Worm (Caenorhabditis elegans) whole organism, L4 larva: ENCODE measurements around the gene F36H1.12.

Experiments
- F44E2.7 ChIP-seq: fragments of 200-800 bp; sonication (Bioruptor generic); IDR thresholded peaks from 2 replicates; pipeline ENCODE4 v2.1.2; 2022; ENCODE audit warnings: missing genetic modification characterization, missing compliant biosample characterization
- T26A8.4 ChIP-seq: fragments of 200-800 bp; sonication (Bioruptor generic); IDR thresholded peaks from 2 replicates; pipeline ENCODE4 v1.3.6; 2022; ENCODE audit warnings: missing genetic modification characterization, missing compliant biosample characterization
- Y75B8A.6 ChIP-seq: fragments of 200-800 bp; sonication (Bioruptor generic); IDR thresholded peaks from 2 replicates; pipeline ENCODE4 v1.3.6; 2022; ENCODE audit warnings: missing genetic modification reagents, missing genetic modification characterization, missing compliant biosample characterization
- aha-1 ChIP-seq: fragments of 150-350 bp; peaks from one replicate; lab custom pipeline; 2014; ENCODE audit warnings: missing biosample characterization, missing genetic modification characterization
- ama-1 ChIP-seq: fragments of 150-350 bp; optimal IDR thresholded peaks from 2 replicates; lab custom pipeline; 2014; ENCODE audit warnings: inconsistent platforms, mixed read lengths
- arid-1 ChIP-seq: fragments of 200-800 bp; sonication (Bioruptor generic); conservative IDR thresholded peaks from 2 replicates; pipeline ENCODE4 v1.3.6; 2022; ENCODE audit warnings: missing genetic modification reagents, missing genetic modification characterization, missing compliant biosample characterization
- attf-4 ChIP-seq: sonication (generic microtip); optimal IDR thresholded peaks from 3 replicates; lab custom pipeline; 2017; ENCODE audit warnings: missing biosample characterization, missing genetic modification characterization
- ceh-82 ChIP-seq: sonication (generic microtip); optimal IDR thresholded peaks from 2 replicates; lab custom pipeline; 2017; ENCODE audit warnings: missing biosample characterization, missing genetic modification characterization
- ces-1 ChIP-seq: fragments of 150-350 bp; sonication (generic microtip); optimal IDR thresholded peaks from 4 replicates; lab custom pipeline; 2014; ENCODE audit warnings: missing biosample characterization, missing genetic modification reagents, missing genetic modification characterization
- daf-12 ChIP-seq: fragments of 150-350 bp; optimal IDR thresholded peaks from 2 replicates; lab custom pipeline; 2014; ENCODE audit warnings: missing biosample characterization, missing genetic modification reagents, missing genetic modification characterization
- daf-16 ChIP-seq, 3 experiments: sonication (generic microtip); optimal IDR thresholded peaks; 2 replicates each; lab custom pipeline; 2016 to 2017; ENCODE audit warnings: missing genetic modification characterization in 3 of 3, missing genetic modification reagents in 3 of 3, mild to moderate bottlenecking in 2 of 3, missing compliant biosample characterization in 2 of 3, missing biosample characterization in 1 of 3, moderate library complexity in 1 of 3
- daf-19 ChIP-seq: fragments of 200-800 bp; sonication (Bioruptor generic); conservative IDR thresholded peaks from 2 replicates; pipeline ENCODE4 v1.3.6; 2022; ENCODE audit warnings: missing genetic modification characterization, missing compliant biosample characterization
- dmd-8 ChIP-seq: fragments of 200-800 bp; sonication (Bioruptor generic); IDR thresholded peaks from 2 replicates; pipeline ENCODE4 v1.3.6; 2022; ENCODE audit warnings: missing genetic modification characterization, missing compliant biosample characterization
- dmd-9 ChIP-seq: fragments of 200-800 bp; sonication (Bioruptor generic); IDR thresholded peaks from 2 replicates; pipeline ENCODE4 v1.3.6; 2022; ENCODE audit warnings: missing genetic modification reagents, missing genetic modification characterization, missing compliant biosample characterization
- dpl-1 ChIP-seq: fragments of 150-350 bp; optimal IDR thresholded peaks from 2 replicates; lab custom pipeline; 2014; ENCODE audit warnings: missing biosample characterization, missing genetic modification reagents, missing genetic modification characterization
- egl-43 ChIP-seq: fragments of 200-800 bp; sonication (Bioruptor generic); IDR thresholded peaks from 2 replicates; pipeline ENCODE4 v1.3.6; 2022; ENCODE audit warnings: missing genetic modification reagents, missing genetic modification characterization, missing compliant biosample characterization
- hlh-11 ChIP-seq: fragments of 200-800 bp; sonication (Bioruptor generic); optimal IDR thresholded peaks from 2 replicates; lab custom pipeline; 2018; ENCODE audit warnings: mild to moderate bottlenecking, missing genetic modification characterization, missing compliant biosample characterization
- hlh-30 ChIP-seq: sonication (generic microtip); optimal IDR thresholded peaks from 2 replicates; lab custom pipeline; 2017; ENCODE audit warnings: antibody characterized with exemption, mild to moderate bottlenecking, missing genetic modification characterization, missing compliant biosample characterization; ENCODE audit not compliant: insufficient read depth
- lim-7 ChIP-seq: fragments of 200-800 bp; sonication (Bioruptor generic); IDR thresholded peaks from 2 replicates; pipeline ENCODE4 v1.3.6; 2022; ENCODE audit warnings: missing genetic modification characterization, missing compliant biosample characterization
- lin-1 ChIP-seq: fragments of 200-800 bp; sonication (Bioruptor generic); IDR thresholded peaks from 2 replicates; pipeline ENCODE4 v1.3.6; 2022; ENCODE audit warnings: missing genetic modification reagents, missing genetic modification characterization, missing compliant biosample characterization
- lin-38 ChIP-seq: fragments of 200-800 bp; sonication (Bioruptor generic); IDR thresholded peaks from 2 replicates; pipeline ENCODE4 v1.3.6; 2022; ENCODE audit warnings: missing genetic modification reagents, missing genetic modification characterization, missing compliant biosample characterization
- lir-3 ChIP-seq: sonication (generic microtip); optimal IDR thresholded peaks from 2 replicates; lab custom pipeline; 2016; ENCODE audit warnings: mild to moderate bottlenecking, missing genetic modification characterization, missing compliant biosample characterization
- mdt-29 ChIP-seq: fragments of 200-800 bp; sonication (Bioruptor generic); IDR thresholded peaks from 2 replicates; pipeline ENCODE4 v1.3.6; 2022; ENCODE audit warnings: missing genetic modification reagents, missing genetic modification characterization, missing compliant biosample characterization
- nhr-10 ChIP-seq: fragments of 150-350 bp; optimal IDR thresholded peaks from 2 replicates; lab custom pipeline; 2014; ENCODE audit warnings: missing biosample characterization, missing genetic modification characterization
- nhr-11 ChIP-seq: fragments of 150-350 bp; optimal IDR thresholded peaks from 2 replicates; lab custom pipeline; 2014; ENCODE audit warnings: missing biosample characterization, missing genetic modification characterization
- nhr-237 ChIP-seq: sonication (generic microtip); optimal IDR thresholded peaks from 2 replicates; lab custom pipeline; 2017; ENCODE audit warnings: missing biosample characterization, missing genetic modification characterization
- nhr-28 ChIP-seq: fragments of 150-350 bp; optimal IDR thresholded peaks from 2 replicates; lab custom pipeline; 2014; ENCODE audit warnings: missing biosample characterization, missing genetic modification characterization
- nhr-48 ChIP-seq: sonication (generic microtip); optimal IDR thresholded peaks from 2 replicates; lab custom pipeline; 2016; ENCODE audit warnings: mild to moderate bottlenecking, missing genetic modification characterization, missing compliant biosample characterization
- nhr-6 ChIP-seq: fragments of 150-350 bp; optimal IDR thresholded peaks from 2 replicates; lab custom pipeline; 2014; ENCODE audit warnings: missing biosample characterization, missing genetic modification characterization
- nhr-76 ChIP-seq: fragments of 150-350 bp; optimal IDR thresholded peaks from 2 replicates; lab custom pipeline; 2014; ENCODE audit warnings: missing biosample characterization, missing genetic modification characterization
- rbr-2 ChIP-seq: sonication (generic microtip); optimal IDR thresholded peaks from 2 replicates; lab custom pipeline; 2016; ENCODE audit warnings: missing genotype, missing genetic modification characterization, missing compliant biosample characterization
- sdz-12 ChIP-seq: fragments of 200-800 bp; sonication (Bioruptor generic); optimal IDR thresholded peaks from 2 replicates; lab custom pipeline; 2018; ENCODE audit warnings: mild to moderate bottlenecking, missing genetic modification characterization, missing compliant biosample characterization
- set-16 ChIP-seq: fragments of 200-800 bp; sonication (Bioruptor generic); IDR thresholded peaks from 2 replicates; pipeline ENCODE4 v1.3.6; 2022; ENCODE audit warnings: missing genetic modification reagents, missing genetic modification characterization, missing compliant biosample characterization
- tag-97 ChIP-seq: fragments of 200-800 bp; sonication (Bioruptor generic); IDR thresholded peaks from 2 replicates; pipeline ENCODE4 v1.3.6; 2022; ENCODE audit warnings: missing genetic modification characterization, missing compliant biosample characterization
- unc-39 ChIP-seq: sonication (generic microtip); optimal IDR thresholded peaks from 2 replicates; lab custom pipeline; 2017; ENCODE audit warnings: missing biosample characterization, missing genetic modification characterization
- unc-62 ChIP-seq, 3 experiments: fragments of 150-350 bp in 1 of 3; sonication (generic microtip); optimal IDR thresholded peaks in 2 of 3; peaks in 1 of 3; 1 replicate in 1 of 3; 2 replicates in 2 of 3; lab custom pipeline; 2014 to 2017; ENCODE audit warnings: missing biosample characterization in 3 of 3, missing genetic modification characterization in 3 of 3, missing genetic modification reagents in 3 of 3, missing genotype in 1 of 3
- zfp-2 ChIP-seq: sonication (generic microtip); optimal IDR thresholded peaks from 2 replicates; lab custom pipeline; 2016; ENCODE audit warnings: mild to moderate bottlenecking, missing genetic modification characterization, missing compliant biosample characterization
- zfp-3 ChIP-seq: fragments of 200-800 bp; sonication (Bioruptor generic); conservative IDR thresholded peaks from 2 replicates; pipeline ENCODE4 v1.3.6; 2022; ENCODE audit warnings: missing genetic modification reagents, missing genetic modification characterization, missing compliant biosample characterization
- zip-2 ChIP-seq: fragments of 150-350 bp; optimal IDR thresholded peaks from 2 replicates; lab custom pipeline; 2014; ENCODE audit warnings: missing biosample characterization, missing genetic modification characterization

The F36H1.12 gene

DNA sequence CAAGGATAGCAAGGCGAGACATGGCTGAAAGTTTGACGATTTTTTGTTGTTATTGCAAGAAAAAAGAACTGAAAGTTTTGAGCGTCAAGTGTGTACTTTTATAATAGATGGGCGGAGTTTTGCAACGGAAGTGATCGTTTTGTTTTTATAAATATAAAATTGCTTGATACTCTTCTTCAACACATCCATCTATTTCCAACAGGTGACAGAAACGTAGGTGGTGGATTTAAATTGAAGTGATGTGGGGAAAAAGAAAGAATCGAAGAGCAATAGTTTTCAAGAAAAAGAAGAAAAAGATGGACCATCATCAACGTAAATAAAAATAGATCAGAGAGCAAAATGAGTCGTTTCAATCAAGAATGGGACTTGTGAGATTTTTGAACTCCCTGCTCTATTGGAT is 13.5 kb upstream of the F36H1.12 start, which contains the start of gene ttr-17:
Gene ttr-17, minus strand, starts transcription at position 24 of the 400 bp plus-strand sequence.
- no peak for TF ChIP-seq lir-3 (tag; lab: Kevin White, UChicago)
- TF ChIP-seq daf-16 (GFP tag; optimal IDR thresholded peaks at IDR 0.05; lab: Kevin White, UChicago): peak in 1 of 2 experiments; percentile 83
- TF ChIP-seq daf-16 (tag; optimal IDR thresholded peaks at IDR 0.05; lab: Kevin White, UChicago): no peak
- no peak for TF ChIP-seq zfp-2 (tag; lab: Kevin White, UChicago)
- no peak for TF ChIP-seq lin-38 (GFP tag; lab: Robert Waterston, UW)
- no peak for TF ChIP-seq ceh-82 (tag; lab: Kevin White, UChicago)
- no peak for TF ChIP-seq nhr-237 (tag; lab: Kevin White, UChicago)
- TF ChIP-seq, all 104 proteins: peak for 1

DNA sequence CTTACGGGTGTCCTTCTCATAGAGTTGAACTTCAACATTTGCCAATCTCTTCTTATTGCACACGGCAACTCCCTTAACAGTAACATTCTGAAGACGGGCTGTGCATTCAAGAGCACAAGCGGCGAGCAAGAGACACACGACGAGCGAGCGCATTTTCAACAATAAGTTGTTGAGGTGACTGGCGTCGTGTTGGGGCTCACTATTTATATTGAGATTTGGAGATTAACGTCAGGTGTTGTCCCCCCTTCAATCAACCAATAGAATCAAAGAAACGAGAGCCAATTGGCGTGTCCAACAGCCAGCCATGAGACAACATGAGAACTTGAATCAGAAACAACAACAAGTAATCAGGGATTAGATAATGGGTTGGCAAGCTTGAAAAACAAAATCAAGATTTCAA is 10.5 kb upstream of the F36H1.12 start, which contains the start of gene ttr-16:
Gene ttr-16, minus strand, starts transcription at position 176 of the 400 bp plus-strand sequence.
- no peak for TF ChIP-seq Y75B8A.6
- TF ChIP-seq nhr-11 (tag; lab: Kevin White, UChicago): peak; percentile 67
- peak; percentile 57 for TF ChIP-seq ama-1
- TF ChIP-seq dmd-8 (GFP tag; lab: Robert Waterston, UW): no peak
- no peak for TF ChIP-seq daf-12 (tag; lab: Kevin White, UChicago)
- no peak for TF ChIP-seq lim-7
- TF ChIP-seq attf-4 (tag; lab: Kevin White, UChicago): no peak
- TF ChIP-seq nhr-76 (tag; lab: Kevin White, UChicago): no peak
- TF ChIP-seq zip-2 (tag; lab: Kevin White, UChicago): no peak
- no peak for TF ChIP-seq unc-39 (tag; lab: Kevin White, UChicago)
- TF ChIP-seq F44E2.7 (GFP tag; lab: Robert Waterston, UW): no peak
- TF ChIP-seq nhr-48: no peak
- peak in 1 of 2 experiments; percentile 91 for TF ChIP-seq daf-16 (GFP tag; optimal IDR thresholded peaks at IDR 0.05; lab: Kevin White, UChicago)
- no peak for TF ChIP-seq daf-16 (tag; optimal IDR thresholded peaks at IDR 0.05; lab: Kevin White, UChicago)

DNA sequence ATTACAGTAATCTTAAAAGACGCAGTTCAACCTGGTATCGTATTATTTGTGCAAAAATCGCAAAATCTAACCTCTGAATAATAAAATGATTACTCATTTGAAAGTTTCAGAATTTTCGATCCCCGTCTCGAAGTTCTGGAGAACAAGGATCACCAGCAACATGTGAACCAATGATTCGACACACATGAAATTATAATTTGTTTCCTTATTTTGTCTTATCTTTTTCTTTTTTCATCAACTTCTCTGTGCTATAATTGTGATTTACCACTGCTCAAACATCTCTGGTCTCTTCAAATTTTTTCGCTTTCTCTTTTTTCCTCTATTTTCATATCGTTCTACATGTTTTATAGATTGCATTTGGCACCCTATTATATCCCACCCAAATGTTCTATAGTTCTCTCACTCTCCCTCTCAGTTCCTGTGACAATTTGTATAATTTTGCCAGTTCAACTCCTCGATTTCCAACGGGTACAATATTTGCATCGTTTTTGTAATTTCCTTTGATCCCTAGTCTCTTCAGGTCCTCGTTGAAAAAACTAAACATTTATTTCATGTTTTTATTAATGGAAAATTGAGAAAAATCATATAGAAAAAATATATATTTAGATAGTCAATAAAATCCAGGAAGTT is 9.6 kb upstream of the F36H1.12 start:
- TF ChIP-seq unc-62 (GFP tag; optimal IDR thresholded peaks at IDR 0.05 in 1 of 2; lab: Kevin White, UChicago): peak in 1 of 2 experiments; percentile 94
- TF ChIP-seq unc-62 (tag; optimal IDR thresholded peaks at IDR 0.05; lab: Kevin White, UChicago): no peak
- peak; percentile 66; the same call in 1 of the 2 replicates for TF ChIP-seq T26A8.4 (GFP tag; lab: Robert Waterston, UW)
- TF ChIP-seq egl-43 (GFP tag; lab: Robert Waterston, UW): no peak
- TF ChIP-seq hlh-11 (tag; lab: Kevin White, UChicago): no peak
- TF ChIP-seq dmd-9 (GFP tag; lab: Robert Waterston, UW): no peak
- TF ChIP-seq ama-1: peak; percentile 48
- TF ChIP-seq lin-1 (GFP tag; lab: Robert Waterston, UW): no peak
- TF ChIP-seq daf-16 (GFP tag; optimal IDR thresholded peaks at IDR 0.05; lab: Kevin White, UChicago): peak in 1 of 2 experiments; percentile 78
- no peak for TF ChIP-seq daf-16 (tag; optimal IDR thresholded peaks at IDR 0.05; lab: Kevin White, UChicago)
- no peak for TF ChIP-seq nhr-6 (tag; lab: Kevin White, UChicago)

DNA sequence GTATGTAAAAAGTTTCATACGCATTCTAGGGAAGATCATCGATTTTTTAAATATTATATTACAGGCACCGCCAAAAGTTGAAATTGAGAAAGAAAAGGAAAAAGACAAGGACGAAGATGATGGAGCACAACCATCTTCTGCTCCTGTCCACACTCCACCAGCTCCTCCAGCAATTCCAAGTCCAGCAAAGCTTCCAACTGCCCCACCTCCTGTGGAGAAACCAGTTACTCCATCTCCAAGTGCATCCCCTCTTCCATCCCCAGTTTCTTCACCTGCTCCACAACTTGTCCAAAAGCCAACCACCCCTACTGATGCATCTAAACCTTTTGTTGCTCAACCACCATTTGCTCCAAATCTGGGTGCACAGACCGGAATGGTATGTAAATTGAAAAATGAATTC is 1.5 kb downstream of the F36H1.12 start:
- TF ChIP-seq unc-62 (GFP tag; optimal IDR thresholded peaks at IDR 0.05 in 1 of 2; lab: Kevin White, UChicago) (peak in 1 of 2 experiments; percentile 91), unc-62 (tag; optimal IDR thresholded peaks at IDR 0.05; lab: Kevin White, UChicago) (no peak), zfp-3 (GFP tag; lab: Robert Waterston, UW) (no peak)

DNA sequence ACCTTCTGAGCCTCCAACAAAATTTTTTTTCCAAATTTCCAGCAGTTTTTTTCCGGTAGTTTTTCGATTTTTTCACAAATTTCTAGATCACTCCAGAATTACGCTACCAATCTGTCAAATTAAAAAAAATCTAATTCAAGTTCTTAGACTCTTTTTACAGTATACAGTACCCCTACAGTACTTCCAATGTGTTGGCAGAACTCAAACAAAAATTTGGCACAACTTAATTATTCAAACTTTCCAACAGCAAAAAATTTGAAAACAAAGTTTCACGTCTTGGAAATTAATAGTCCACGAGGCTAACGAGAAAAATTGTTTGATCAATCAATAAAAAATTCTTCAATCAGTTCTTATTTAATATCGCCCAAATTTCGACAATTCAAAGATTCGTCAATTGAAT is 3.7 kb downstream of the F36H1.12 start, which contains the start of gene F36H1.3:
Gene F36H1.3, plus strand, starts transcription at position 323 of the 400 bp plus-strand sequence.
- peak; percentile 39 for TF ChIP-seq aha-1
- no peak for TF ChIP-seq daf-16 (GFP tag; optimal IDR thresholded peaks at IDR 0.05; lab: Kevin White, UChicago)
- no peak for TF ChIP-seq daf-16 (tag; optimal IDR thresholded peaks at IDR 0.05; lab: Kevin White, UChicago)
- peak in 1 of 2 experiments; percentile 92 for TF ChIP-seq unc-62 (GFP tag; optimal IDR thresholded peaks at IDR 0.05 in 1 of 2; lab: Kevin White, UChicago)
- TF ChIP-seq unc-62 (tag; optimal IDR thresholded peaks at IDR 0.05; lab: Kevin White, UChicago): no peak
- no peak for TF ChIP-seq rbr-2 (tag; lab: Kevin White, UChicago)

DNA sequence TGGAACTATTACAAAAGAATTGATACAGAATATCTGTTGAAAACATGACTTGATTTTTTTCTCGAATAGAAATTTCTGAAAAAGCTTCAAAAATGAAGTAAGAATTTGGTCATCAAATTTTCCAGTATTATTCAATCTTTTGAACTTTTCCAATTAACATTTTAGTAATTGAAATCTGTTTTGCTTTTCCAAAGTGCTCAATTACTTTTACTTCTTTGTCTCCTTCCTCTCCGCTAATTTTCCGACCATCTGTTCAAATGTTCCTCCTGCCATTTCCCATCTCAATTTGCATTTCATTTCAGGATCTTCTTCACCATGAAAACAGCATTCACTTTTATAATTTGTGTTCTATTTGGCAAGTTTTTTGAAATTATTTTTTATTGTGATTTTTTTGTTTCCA is 4.6 kb downstream of the F36H1.12 start, which contains the start of gene F36H1.11:
Gene F36H1.11, plus strand, starts transcription at position 301 of the 400 bp plus-strand sequence.
- TF ChIP-seq mdt-29 (GFP tag; lab: Robert Waterston, UW) (no peak), nhr-10 (tag; lab: Kevin White, UChicago) (no peak), dpl-1 (GFP tag; lab: Kevin White, UChicago) (no peak), dmd-8 (GFP tag; lab: Robert Waterston, UW) (no peak), set-16 (GFP tag; lab: Robert Waterston, UW) (no peak), sdz-12 (no peak), nhr-28 (tag; lab: Kevin White, UChicago) (no peak), hlh-30 (tag; lab: Kevin White, UChicago) (no peak), daf-19 (no peak), dmd-9 (GFP tag; lab: Robert Waterston, UW) (no peak), arid-1 (GFP tag; lab: Robert Waterston, UW) (no peak), tag-97 (GFP tag; lab: Robert Waterston, UW) (no peak), lin-38 (GFP tag; lab: Robert Waterston, UW) (no peak), F44E2.7 (GFP tag; lab: Robert Waterston, UW) (no peak), ces-1 (GFP tag; lab: Kevin White, UChicago) (no peak)
